Worm (Caenorhabditis elegans): ENCODE results near the gene F36F12.7.

DNA sequence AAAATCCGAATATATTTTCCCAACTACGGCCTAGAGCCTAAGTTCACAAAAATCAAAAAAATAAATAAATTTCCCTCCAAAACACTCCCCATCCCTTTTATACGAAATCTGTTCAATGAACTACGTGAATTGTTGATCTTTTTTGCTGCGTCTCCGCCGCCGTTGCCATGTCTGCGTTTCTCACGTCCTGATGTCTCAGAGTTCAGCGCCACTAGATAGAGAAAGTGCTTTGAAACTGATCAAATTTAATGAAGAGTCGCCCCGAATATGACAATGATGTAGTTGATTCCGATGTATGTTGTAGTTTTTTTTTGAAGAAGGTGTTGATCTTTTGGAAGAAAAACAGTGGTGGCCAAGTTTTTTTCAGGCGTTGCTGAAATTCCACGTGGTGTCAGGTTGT is 44.9 kb upstream of the F36F12.7 start:
- TF ChIP-seq crh-2 (tag; optimal IDR thresholded peaks at IDR 0.05): no peak
- no peak for TF ChIP-seq elt-1 (tag; optimal IDR thresholded peaks at IDR 0.05)
- no peak for TF ChIP-seq lin-13 (GFP tag; optimal IDR thresholded peaks at IDR 0.05)
- TF ChIP-seq alr-1 (tag; optimal IDR thresholded peaks at IDR 0.05): no peak
- no peak for TF ChIP-seq unc-39 (tag; optimal IDR thresholded peaks at IDR 0.05)
- TF ChIP-seq nhr-77 (tag; optimal IDR thresholded peaks at IDR 0.05): no peak
- no peak for TF ChIP-seq snpc-4 (tag; optimal IDR thresholded peaks at IDR 0.05)
- TF ChIP-seq ztf-11 (tag; optimal IDR thresholded peaks at IDR 0.05): no peak
- TF ChIP-seq ceh-82 (tag; optimal IDR thresholded peaks at IDR 0.05): no peak
- no peak for TF ChIP-seq ama-1 (optimal IDR thresholded peaks at IDR 0.05)

Data from whole organism, L2 larva.